Fruit fly (Drosophila melanogaster) whole organism, embryonic: ENCODE results near the gene mRpS31.

Experiments used
- Ada2b ChIP-seq: fragments of 200-800 bp; sonication (Bioruptor generic); IDR thresholded peaks from 2 replicates; pipeline ENCODE4 v1.3.6; 2022; ENCODE audit warnings: missing biosample characterization, missing genetic modification characterization
- Atf3 ChIP-seq: fragments of 200-800 bp; sonication (Bioruptor generic); optimal IDR thresholded peaks from 3 replicates; lab custom pipeline; 2016; ENCODE audit warnings: missing biosample characterization, missing genetic modification characterization
- Bteb2 ChIP-seq: fragments of 200-800 bp; sonication (Bioruptor generic); optimal IDR thresholded peaks from 2 replicates; lab custom pipeline; 2016; ENCODE audit warnings: missing biosample characterization, missing genetic modification characterization
- C15 ChIP-seq: fragments of 200-800 bp; sonication (Bioruptor generic); IDR thresholded peaks from 3 replicates; pipeline ENCODE4 v1.3.6; 2022; ENCODE audit warnings: missing biosample characterization, missing genetic modification characterization
- CG10565 ChIP-seq: fragments of 200-800 bp; sonication (Bioruptor generic); optimal IDR thresholded peaks from 3 replicates; lab custom pipeline; 2016; ENCODE audit warnings: missing biosample characterization, mild to moderate bottlenecking, missing genetic modification characterization
- CG10979 ChIP-seq: fragments of 200-800 bp; sonication (Bioruptor generic); optimal IDR thresholded peaks from 2 replicates; lab custom pipeline; 2018; ENCODE audit warnings: missing biosample characterization, mild to moderate bottlenecking, missing genetic modification characterization, moderate library complexity
- CG11247 ChIP-seq: fragments of 200-800 bp; sonication (Bioruptor generic); IDR thresholded peaks from 2 replicates; pipeline ENCODE4 v1.3.6; 2022; ENCODE audit warnings: missing biosample characterization, missing genetic modification characterization
- CG11723 ChIP-seq: fragments of 200-800 bp; sonication (Bioruptor generic); optimal IDR thresholded peaks from 2 replicates; lab custom pipeline; 2017; ENCODE audit warnings: missing biosample characterization, mild to moderate bottlenecking, missing genetic modification characterization
- CG12071 ChIP-seq: fragments of 200-800 bp; sonication (Bioruptor generic); optimal IDR thresholded peaks from 3 replicates; lab custom pipeline; 2018; ENCODE audit warnings: missing biosample characterization, mild to moderate bottlenecking, missing genetic modification characterization
- CG18764 ChIP-seq: fragments of 200-800 bp; sonication (Bioruptor generic); optimal IDR thresholded peaks from 3 replicates; lab custom pipeline; 2016; ENCODE audit warnings: missing biosample characterization, missing genetic modification characterization
- CG2120 ChIP-seq: fragments of 200-800 bp; sonication (Bioruptor generic); optimal IDR thresholded peaks from 3 replicates; lab custom pipeline; 2016; ENCODE audit warnings: missing biosample characterization, missing genetic modification characterization
- CG31224 ChIP-seq: fragments of 200-800 bp; sonication (Bioruptor generic); IDR thresholded peaks from 2 replicates; pipeline ENCODE4 v1.3.6; 2022; ENCODE audit warnings: missing biosample characterization, missing genetic modification characterization
- CG4328 ChIP-seq: fragments of 200-800 bp; sonication (Bioruptor generic); optimal IDR thresholded peaks from 3 replicates; lab custom pipeline; 2017; ENCODE audit warnings: missing biosample characterization, missing genetic modification reagents, missing genetic modification characterization
- CG5245 ChIP-seq: fragments of 200-800 bp; sonication (Bioruptor generic); optimal IDR thresholded peaks from 3 replicates; lab custom pipeline; 2016; ENCODE audit warnings: missing biosample characterization, missing genetic modification characterization
- CG6175 ChIP-seq: fragments of 200-800 bp; sonication (Bioruptor generic); IDR thresholded peaks from 3 replicates; pipeline ENCODE4 v1.3.6; 2022; ENCODE audit warnings: missing biosample characterization, missing genetic modification characterization
- CG6272 ChIP-seq: fragments of 200-800 bp; sonication (Bioruptor generic); IDR thresholded peaks from 2 replicates; pipeline ENCODE4 v1.3.6; 2022; ENCODE audit warnings: missing biosample characterization, missing genetic modification characterization
- CG6654 ChIP-seq: fragments of 200-800 bp; sonication (Bioruptor generic); optimal IDR thresholded peaks from 2 replicates; lab custom pipeline; 2017; ENCODE audit warnings: missing biosample characterization, mild to moderate bottlenecking, missing genetic modification characterization
- CG8924 ChIP-seq: fragments of 200-800 bp; optimal IDR thresholded peaks from 3 replicates; lab custom pipeline; 2019; ENCODE audit warnings: missing biosample characterization, mild to moderate bottlenecking, missing genetic modification characterization, moderate library complexity
- CG8944 ChIP-seq: fragments of 200-800 bp; sonication (Bioruptor generic); optimal IDR thresholded peaks from 3 replicates; lab custom pipeline; 2016; ENCODE audit warnings: missing biosample characterization, missing genetic modification characterization
- CG9727 ChIP-seq: fragments of 200-800 bp; sonication (Bioruptor generic); optimal IDR thresholded peaks from 3 replicates; lab custom pipeline; 2017; ENCODE audit warnings: missing biosample characterization, mild to moderate bottlenecking, missing genetic modification characterization
- CG9817 ChIP-seq: fragments of 200-800 bp; sonication (Bioruptor generic); optimal IDR thresholded peaks from 2 replicates; lab custom pipeline; 2018; ENCODE audit warnings: missing biosample characterization, mild to moderate bottlenecking, missing genetic modification characterization, moderate library complexity
- CHES-1-like ChIP-seq: fragments of 200-800 bp; sonication (Bioruptor generic); optimal IDR thresholded peaks from 2 replicates; lab custom pipeline; 2016; ENCODE audit warnings: missing biosample characterization, missing genetic modification characterization
- Deaf1 ChIP-seq: fragments of 200-800 bp; optimal IDR thresholded peaks from 3 replicates; lab custom pipeline; 2019; ENCODE audit warnings: missing biosample characterization, mild to moderate bottlenecking, missing genetic modification characterization, moderate library complexity
- E2f2 ChIP-seq: fragments of 200-800 bp; sonication (Bioruptor generic); IDR thresholded peaks from 2 replicates; pipeline ENCODE4 v1.3.6; 2022; ENCODE audit warnings: missing biosample characterization, missing genetic modification characterization
- Eip74EF ChIP-seq, 2 experiments: fragments of 200-800 bp in 1 of 2; fragments of >200 bp in 1 of 2; sonication (Bioruptor generic) in 1 of 2; optimal IDR thresholded peaks; 2 replicates each; lab custom pipeline; 2017 to 2019; ENCODE audit warnings: missing biosample characterization in 2 of 2, missing genetic modification characterization in 2 of 2, mild to moderate bottlenecking in 1 of 2, moderate library complexity in 1 of 2
- Elba2 ChIP-seq: fragments of 200-800 bp; sonication (Bioruptor generic); optimal IDR thresholded peaks from 3 replicates; lab custom pipeline; 2016; ENCODE audit warnings: missing biosample characterization, missing genetic modification characterization
- H2.0 ChIP-seq: fragments of 200-800 bp; sonication (Bioruptor generic); IDR thresholded peaks from 2 replicates; pipeline ENCODE4 v1.3.6; 2022; ENCODE audit warnings: missing biosample characterization, missing genetic modification characterization
- HLH54F ChIP-seq: fragments of 200-800 bp; sonication (Bioruptor generic); optimal IDR thresholded peaks from 3 replicates; lab custom pipeline; 2016; ENCODE audit warnings: missing biosample characterization, missing genetic modification characterization
- Hey ChIP-seq: fragments of 200-800 bp; sonication (Bioruptor generic); optimal IDR thresholded peaks from 3 replicates; lab custom pipeline; 2018; ENCODE audit warnings: missing biosample characterization, mild to moderate bottlenecking, missing genetic modification characterization
- HmgZ ChIP-seq: fragments of 200-800 bp; sonication (Bioruptor generic); optimal IDR thresholded peaks from 2 replicates; lab custom pipeline; 2018; ENCODE audit warnings: missing biosample characterization, mild to moderate bottlenecking, missing genetic modification characterization
- Hr51 ChIP-seq, 2 experiments: fragments of 200-800 bp; sonication (Bioruptor generic); optimal IDR thresholded peaks; 2 replicates in 1 of 2; 3 replicates in 1 of 2; lab custom pipeline; 2016 to 2018; ENCODE audit warnings: missing biosample characterization in 2 of 2, missing genetic modification characterization in 2 of 2, mild to moderate bottlenecking in 1 of 2, moderate library complexity in 1 of 2
- Mrtf ChIP-seq: fragments of 200-800 bp; sonication (Bioruptor generic); IDR thresholded peaks from 3 replicates; pipeline ENCODE4 v1.3.6; 2022; ENCODE audit warnings: missing biosample characterization, missing genetic modification characterization
- Myb ChIP-seq: fragments of 200-800 bp; sonication (Bioruptor generic); optimal IDR thresholded peaks from 2 replicates; lab custom pipeline; 2016; ENCODE audit warnings: missing biosample characterization, missing genetic modification characterization
- NFAT ChIP-seq: fragments of 200-800 bp; sonication (Bioruptor generic); IDR thresholded peaks from 2 replicates; pipeline ENCODE4 v1.3.6; 2022; ENCODE audit warnings: missing biosample characterization, missing genetic modification characterization
- abd-A ChIP-seq: fragments of 200-800 bp; sonication (Bioruptor generic); optimal IDR thresholded peaks from 3 replicates; lab custom pipeline; 2019; ENCODE audit warnings: missing biosample characterization, mild to moderate bottlenecking, missing genetic modification characterization, moderate library complexity
- ase ChIP-seq: fragments of 200-800 bp; sonication (Bioruptor generic); IDR thresholded peaks from 3 replicates; pipeline ENCODE4 v1.3.6; 2022; ENCODE audit warnings: missing biosample characterization, missing genetic modification characterization
- bab2 ChIP-seq: fragments of 200-800 bp; sonication (Bioruptor generic); optimal IDR thresholded peaks from 2 replicates; lab custom pipeline; 2016; ENCODE audit warnings: missing biosample characterization, missing genetic modification characterization
- bbx ChIP-seq: fragments of 200-800 bp; sonication (Bioruptor generic); IDR thresholded peaks from 2 replicates; pipeline ENCODE4 v1.3.6; 2022; ENCODE audit warnings: missing biosample characterization, missing genetic modification characterization; ENCODE audit not compliant: partially characterized antibody
- caup ChIP-seq: fragments of 200-800 bp; sonication (Bioruptor generic); optimal IDR thresholded peaks from 3 replicates; lab custom pipeline; 2017; ENCODE audit warnings: missing biosample characterization, mild to moderate bottlenecking, missing genetic modification characterization, moderate library complexity; ENCODE audit not compliant: severe bottlenecking
- crc ChIP-seq: fragments of 200-800 bp; sonication (Bioruptor generic); optimal IDR thresholded peaks from 2 replicates; lab custom pipeline; 2016; ENCODE audit warnings: missing biosample characterization, missing genetic modification characterization
- eyg ChIP-seq: fragments of 200-800 bp; sonication (Bioruptor generic); optimal IDR thresholded peaks from 3 replicates; lab custom pipeline; 2016; ENCODE audit warnings: missing biosample characterization, missing genetic modification characterization
- ham ChIP-seq: fragments of 200-800 bp; sonication (Bioruptor generic); IDR thresholded peaks from 2 replicates; pipeline ENCODE4 v1.3.6; 2022; ENCODE audit warnings: missing biosample characterization, missing genetic modification characterization
- kay ChIP-seq: fragments of 200-800 bp; sonication (Bioruptor generic); optimal IDR thresholded peaks from 2 replicates; lab custom pipeline; 2016; ENCODE audit warnings: missing biosample characterization, missing genetic modification characterization
- lbe ChIP-seq: fragments of 200-800 bp; sonication (Bioruptor generic); optimal IDR thresholded peaks from 2 replicates; lab custom pipeline; 2016; ENCODE audit warnings: missing biosample characterization, mild to moderate bottlenecking, missing genetic modification characterization
- nau ChIP-seq: fragments of 200-800 bp; sonication (Bioruptor generic); optimal IDR thresholded peaks from 3 replicates; lab custom pipeline; 2017; ENCODE audit warnings: missing biosample characterization, mild to moderate bottlenecking, missing genetic modification characterization, missing genetic modification reagents
- otp ChIP-seq: fragments of 200-800 bp; sonication (Bioruptor generic); IDR thresholded peaks from 3 replicates; pipeline ENCODE4, ENCODE4 v1.3.6; 2022; ENCODE audit warnings: missing biosample characterization, missing genetic modification characterization
- sens ChIP-seq: fragments of 200-800 bp; sonication (Bioruptor generic); peaks from one replicate; lab custom pipeline; 2016; ENCODE audit warnings: missing biosample characterization, missing genetic modification characterization
- sens-2 ChIP-seq: fragments of 200-800 bp; sonication (Bioruptor generic); IDR thresholded peaks from 2 replicates; pipeline ENCODE4 v1.3.6; 2022; ENCODE audit warnings: missing biosample characterization, missing genetic modification characterization
- shn ChIP-seq: fragments of 200-800 bp; sonication (Bioruptor generic); optimal IDR thresholded peaks from 3 replicates; lab custom pipeline; 2016; ENCODE audit warnings: missing biosample characterization, missing genetic modification characterization
- so ChIP-seq: fragments of 200-800 bp; sonication (Bioruptor generic); IDR thresholded peaks from 3 replicates; pipeline ENCODE4 v1.3.6; 2022; ENCODE audit warnings: missing biosample characterization, missing genetic modification characterization
- tll ChIP-seq, 2 experiments: fragments of 200-800 bp in 1 of 2; fragments of >200 bp in 1 of 2; sonication (Bioruptor generic) in 1 of 2; optimal IDR thresholded peaks; 2 replicates each; lab custom pipeline; 2017 to 2019; ENCODE audit warnings: missing biosample characterization in 2 of 2, missing genetic modification characterization in 2 of 2, mild to moderate bottlenecking in 1 of 2, moderate library complexity in 1 of 2

The mRpS31 gene

dm6 chr3L:16023020-16023648 is 18.1 kb downstream of the mRpS31 start, which contains the start of gene Notum (continued):
- TF ChIP-seq CG9727 = peak; percentile 2
- no peak for TF ChIP-seq NFAT (GFP tag; lab: Robert Waterston, UW)
- no peak for TF ChIP-seq Hr51 (GFP tag; optimal IDR thresholded peaks at IDR 0.05; lab: Kevin White, UChicago)
- peak; percentile 48 for TF ChIP-seq Deaf1
- no peak for TF ChIP-seq CG6654 (GFP tag; lab: Kevin White, UChicago)
- TF ChIP-seq CG10565 (GFP tag; lab: Kevin White, UChicago) = no peak
- no peak for TF ChIP-seq CG9817 (tag; lab: Kevin White, UChicago)
- TF ChIP-seq eyg = no peak
- TF ChIP-seq H2.0 (GFP tag; lab: Robert Waterston, UW) = no peak
- no peak for TF ChIP-seq CG8924 (tag; lab: Kevin White, UChicago)
- peak; percentile 84 for TF ChIP-seq sens (GFP tag; lab: Kevin White, UChicago)
- TF ChIP-seq abd-A (tag; lab: Kevin White, UChicago) = no peak
- TF ChIP-seq nau = no peak
- no peak for TF ChIP-seq Ada2b
- TF ChIP-seq CG6272 (GFP tag; lab: Robert Waterston, UW) = 0 out of 2 replicates have a peak, but pooled peaks have one; percentile 13
- peak; percentile 0 for TF ChIP-seq caup (GFP tag; lab: Kevin White, UChicago)
- no peak for TF ChIP-seq CG4328 (GFP tag; lab: Kevin White, UChicago)
- TF ChIP-seq CG6175 (GFP tag; lab: Robert Waterston, UW) = no peak
- TF ChIP-seq so (GFP tag; lab: Robert Waterston, UW) = no peak
- TF ChIP-seq shn (GFP tag; lab: Kevin White, UChicago) = no peak
- no peak for TF ChIP-seq CG11723
- TF ChIP-seq CG10979 = no peak
- TF ChIP-seq Elba2 (GFP tag; lab: Kevin White, UChicago) = no peak
- no peak for TF ChIP-seq HmgZ
- no peak for TF ChIP-seq Myb (GFP tag; lab: Kevin White, UChicago)
- TF ChIP-seq otp (GFP tag; lab: Robert Waterston, UW) = peak; percentile 20; the same call in 1 of the 3 replicates
- TF ChIP-seq tll (GFP tag; optimal IDR thresholded peaks at IDR 0.05; lab: Kevin White, UChicago) = no peak
- no peak for TF ChIP-seq lbe (GFP tag; lab: Kevin White, UChicago)
- TF ChIP-seq E2f2 (GFP tag; lab: Robert Waterston, UW) = no peak
- TF ChIP-seq CG31224 (GFP tag; lab: Robert Waterston, UW) = no peak
- no peak for TF ChIP-seq CG5245 (GFP tag; lab: Kevin White, UChicago)
- no peak for TF ChIP-seq Atf3
- no peak for TF ChIP-seq HLH54F (GFP tag; lab: Kevin White, UChicago)
- TF ChIP-seq Mrtf (GFP tag; lab: Robert Waterston, UW) = no peak
- TF ChIP-seq ham (GFP tag; lab: Robert Waterston, UW) = no peak
- TF ChIP-seq CG2120 = no peak
- TF ChIP-seq C15 (GFP tag; lab: Robert Waterston, UW) = no peak
- TF ChIP-seq CHES-1-like (GFP tag; lab: Kevin White, UChicago) = no peak
- TF ChIP-seq CG11247 (GFP tag; lab: Robert Waterston, UW) = 0 out of 2 replicates have a peak, but pooled peaks have one; percentile 37
- TF ChIP-seq Hey (tag; lab: Kevin White, UChicago) = no peak
- no peak for TF ChIP-seq kay
- TF ChIP-seq CG18764 = no peak
- no peak for TF ChIP-seq CG12071
- no peak for TF ChIP-seq Bteb2 (GFP tag; lab: Kevin White, UChicago)
- TF ChIP-seq Eip74EF (GFP tag; optimal IDR thresholded peaks at IDR 0.05; lab: Kevin White, UChicago) = no peak
- TF ChIP-seq crc (GFP tag; lab: Kevin White, UChicago) = no peak
- no peak for TF ChIP-seq CG8944 (GFP tag; lab: Kevin White, UChicago)
- no peak for TF ChIP-seq bab2
- no peak for TF ChIP-seq sens-2 (GFP tag; lab: Robert Waterston, UW)
- no peak for TF ChIP-seq ase (GFP tag; lab: Robert Waterston, UW)
- TF ChIP-seq bbx = peak; percentile 28; the same call in 1 of the 2 replicates
